Worm (Caenorhabditis elegans): ENCODE results near the gene sdz-20.
"Not testable (repeated sequence)": the region's sequence is repeated elsewhere in the genome, so short reads cannot be mapped to it uniquely, and the experiment has no call there.

sdz-20 gene

DNA sequence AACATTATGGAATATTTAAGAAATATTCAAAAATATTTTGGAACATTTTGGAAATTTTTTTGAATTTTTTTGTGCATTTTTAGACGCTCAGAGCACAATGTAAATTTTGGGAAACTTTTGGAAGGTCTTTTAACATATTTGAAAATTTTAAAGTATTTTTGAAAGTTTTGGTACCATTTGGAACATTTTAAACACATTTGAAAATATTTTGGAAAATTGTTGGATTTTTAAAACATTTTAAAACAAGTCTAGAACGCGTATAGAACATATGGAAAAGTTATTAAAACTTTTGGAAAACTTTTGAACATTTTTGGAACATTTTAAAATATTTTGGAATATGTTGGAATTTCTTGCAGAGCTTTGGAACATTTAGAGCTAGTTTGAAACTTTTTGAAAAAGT, at the start of gene sdz-20:
TSS of gene sdz-20 (plus strand) at position 301 of the 400 bp plus-strand sequence.
- no peak for TF ChIP-seq W03F9.2 (tag; optimal IDR thresholded peaks at IDR 0.05)
- no peak for TF ChIP-seq him-1 (tag; optimal IDR thresholded peaks at IDR 0.05)
- no peak for TF ChIP-seq dao-5 (tag; optimal IDR thresholded peaks at IDR 0.05)

DNA sequence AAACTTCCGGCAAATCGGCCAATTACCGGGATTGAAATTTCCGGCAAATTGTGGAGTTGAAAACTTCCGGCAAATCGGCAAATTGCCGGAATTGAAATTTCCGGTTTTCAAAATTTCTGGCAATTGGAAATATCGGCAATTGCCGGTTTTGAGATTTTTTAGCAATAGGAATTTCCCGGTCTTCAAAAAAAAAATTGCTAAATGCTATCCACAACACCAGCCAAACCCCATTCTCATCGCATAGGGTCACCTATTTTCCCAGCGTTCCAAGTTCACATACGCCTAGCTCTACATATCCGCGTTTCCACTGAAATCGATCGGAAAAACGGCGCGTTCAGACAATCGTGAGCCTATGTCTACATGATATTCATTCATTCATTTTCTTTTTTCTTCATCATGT, 48.4 kb upstream of the sdz-20 start, which contains the start of gene F56A8.8:
TSS of gene F56A8.8 (plus strand) at position 301 of the 400 bp plus-strand sequence.
- TF ChIP-seq W03F9.2 (tag; optimal IDR thresholded peaks at IDR 0.05) (no peak), him-1 (tag; optimal IDR thresholded peaks at IDR 0.05) (no peak), dao-5 (tag; optimal IDR thresholded peaks at IDR 0.05) (no peak)

DNA sequence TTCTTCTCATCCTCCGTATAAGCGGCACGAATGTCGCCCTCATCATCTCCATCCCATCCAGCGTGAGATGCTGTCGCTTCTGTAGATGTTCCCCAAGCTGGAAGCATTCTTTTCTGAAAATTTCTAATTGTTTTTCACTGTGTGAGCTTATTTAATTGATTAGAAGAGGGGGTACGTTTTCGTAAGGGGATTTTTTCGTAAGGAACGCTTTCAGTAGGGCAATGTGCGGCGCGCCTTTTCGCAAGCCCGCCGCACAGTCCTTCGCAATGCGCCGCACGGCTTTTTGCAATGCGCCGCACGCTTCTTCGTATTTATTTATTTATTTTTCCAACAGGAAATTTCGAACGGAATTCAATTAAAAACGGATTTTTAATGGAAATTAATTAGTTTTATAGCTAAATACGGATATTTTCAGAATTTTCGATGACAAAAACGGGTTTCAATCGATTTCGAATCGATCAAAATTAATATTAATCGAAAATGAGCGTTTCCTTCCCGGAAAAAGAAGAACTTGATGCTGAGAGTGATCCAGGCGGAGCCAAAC, 40.8 kb upstream of the sdz-20 start, which contains the start of gene set-25:
TSS of gene set-25 (minus strand) at position 120 of the 544 bp plus-strand sequence.
- not testable (repeated sequence) for TF ChIP-seq him-1, dao-5, W03F9.2 (tag; optimal IDR thresholded peaks at IDR 0.05)

DNA sequence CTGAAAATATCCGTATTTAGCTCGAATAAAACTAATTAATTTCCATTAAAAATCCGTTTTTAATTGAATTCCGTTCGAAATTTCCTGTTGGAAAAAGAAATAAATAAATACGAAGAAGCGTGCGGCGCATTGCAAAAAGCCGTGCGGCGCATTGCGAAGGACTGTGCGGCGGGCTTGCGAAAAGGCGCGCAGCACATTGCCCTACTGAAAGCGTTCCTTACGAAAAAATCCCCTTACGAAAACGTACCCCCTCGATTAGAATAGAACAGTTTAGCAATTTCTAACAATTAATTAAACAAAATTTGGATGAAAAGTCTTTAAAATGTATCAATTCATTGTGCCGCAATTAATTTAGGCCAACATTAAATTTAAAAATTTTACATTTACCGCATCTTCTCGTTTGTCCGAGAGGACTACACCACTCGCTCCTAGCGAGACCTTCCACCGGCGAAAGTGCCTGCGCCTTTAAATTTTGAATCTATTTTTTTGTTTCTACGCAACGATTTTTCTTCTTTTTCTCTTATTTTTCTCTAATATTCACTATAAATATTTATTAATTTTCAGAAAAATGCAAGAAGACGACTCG, 37.5 kb upstream of the sdz-20 start, which contains the start of gene npp-18:
TSS of gene npp-18 (plus strand) at position 565 of the 586 bp plus-strand sequence.
- TF ChIP-seq W03F9.2 (tag; optimal IDR thresholded peaks at IDR 0.05), result peak; percentile 43

DNA sequence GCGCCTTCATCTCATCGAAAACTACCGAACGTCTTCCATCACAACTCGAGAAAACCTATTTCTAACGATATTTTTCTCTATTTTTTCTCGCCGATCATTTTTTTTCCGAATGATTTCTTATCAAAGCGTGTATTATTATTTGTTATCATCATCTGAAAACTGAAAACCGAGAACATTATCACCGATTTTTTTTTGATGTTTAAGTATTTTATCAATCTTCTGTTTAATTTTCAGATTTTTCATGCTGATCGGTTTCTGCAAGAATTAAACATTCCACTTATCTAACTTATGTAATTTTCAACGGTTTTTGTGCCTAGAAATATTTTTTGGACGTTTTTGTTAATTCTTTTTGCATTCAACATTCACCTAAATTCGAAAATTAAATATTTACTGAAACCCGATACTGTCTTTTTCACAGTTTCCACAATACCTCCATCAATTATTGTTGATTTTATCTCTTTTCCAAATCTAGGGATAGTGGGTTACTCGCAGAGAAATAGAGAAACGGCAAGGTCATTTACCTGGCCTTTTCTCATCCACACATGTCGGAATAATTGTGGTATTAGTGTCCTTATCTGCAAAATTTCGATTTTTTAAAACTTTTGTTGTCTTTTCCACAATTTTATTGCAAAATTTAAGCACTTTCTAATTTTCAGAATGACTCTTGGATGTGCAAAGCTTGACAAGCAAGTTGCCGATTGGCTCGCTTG, 35.0 kb upstream of the sdz-20 start, which contains the start of gene pgm-2:
TSS of gene pgm-2 (plus strand) at position 657 of the 710 bp plus-strand sequence.
- TF ChIP-seq dao-5 (tag; optimal IDR thresholded peaks at IDR 0.05), result no peak
- TF ChIP-seq him-1 (tag; optimal IDR thresholded peaks at IDR 0.05), result no peak
- no peak for TF ChIP-seq W03F9.2 (tag; optimal IDR thresholded peaks at IDR 0.05)

DNA sequence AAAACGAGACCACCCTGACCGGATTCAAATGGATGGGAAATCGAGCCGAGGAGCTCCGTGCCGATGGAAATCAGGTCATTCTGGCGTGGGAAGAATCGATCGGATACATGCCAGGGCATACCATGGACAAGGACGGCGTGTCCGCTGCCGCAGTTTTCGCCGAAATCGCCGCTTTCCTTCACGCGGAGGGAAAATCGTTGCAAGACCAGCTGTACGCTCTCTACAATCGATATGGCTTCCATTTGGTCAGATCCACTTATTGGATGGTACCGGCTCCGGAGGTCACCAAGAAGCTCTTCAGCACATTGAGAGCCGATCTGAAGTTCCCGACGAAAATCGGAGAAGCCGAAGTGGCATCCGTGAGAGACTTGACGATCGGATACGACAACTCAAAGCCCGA, 31.9 kb upstream of the sdz-20 start:
- TF ChIP-seq him-1 (tag; optimal IDR thresholded peaks at IDR 0.05), result no peak
- TF ChIP-seq W03F9.2 (tag; optimal IDR thresholded peaks at IDR 0.05), result no peak
- no peak for TF ChIP-seq dao-5 (tag; optimal IDR thresholded peaks at IDR 0.05)

DNA sequence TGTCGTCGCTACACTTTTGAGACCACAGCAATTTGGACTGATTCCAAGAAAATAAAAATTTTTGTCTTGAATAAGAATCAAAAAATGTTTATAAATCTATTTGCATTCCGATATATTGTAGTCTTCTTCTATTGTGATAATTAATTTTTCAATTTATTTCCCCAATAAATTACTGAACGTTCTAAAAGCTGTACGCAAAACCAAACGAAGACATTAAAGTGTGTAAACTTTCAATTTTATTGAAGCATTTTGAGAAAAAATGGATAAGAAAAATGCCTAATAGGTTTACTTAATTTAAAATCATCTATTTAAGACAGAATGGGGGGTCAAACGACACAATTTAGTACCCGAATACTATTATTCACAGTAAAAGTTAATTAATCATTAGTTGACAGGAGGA, 31.3 kb upstream of the sdz-20 start:
- TF ChIP-seq dao-5 (tag; optimal IDR thresholded peaks at IDR 0.05) (no peak), W03F9.2 (tag; optimal IDR thresholded peaks at IDR 0.05) (no peak), him-1 (tag; optimal IDR thresholded peaks at IDR 0.05) (no peak)

DNA sequence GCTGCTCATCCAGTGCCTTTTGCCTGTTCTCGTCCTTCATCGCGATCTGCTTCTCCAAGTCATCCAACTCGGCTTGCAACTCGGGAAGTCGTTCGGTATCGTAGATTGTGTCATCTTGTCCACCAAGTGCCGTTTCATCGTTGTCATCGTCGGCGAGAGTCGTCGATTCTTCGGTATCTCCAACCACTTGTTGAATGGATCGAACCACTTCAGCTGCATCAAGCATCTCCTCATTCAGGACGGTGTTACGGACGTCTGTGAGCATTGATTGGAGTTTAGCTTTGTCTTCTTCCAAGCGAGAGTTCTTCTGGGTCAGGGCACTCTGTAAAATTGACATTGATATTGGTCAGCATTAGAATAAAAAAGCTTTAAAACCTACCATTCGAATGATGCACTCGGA, 28.3 kb upstream of the sdz-20 start:
- TF ChIP-seq dao-5 (tag; optimal IDR thresholded peaks at IDR 0.05) (no peak), him-1 (tag; optimal IDR thresholded peaks at IDR 0.05) (no peak), W03F9.2 (tag; optimal IDR thresholded peaks at IDR 0.05) (no peak)

DNA sequence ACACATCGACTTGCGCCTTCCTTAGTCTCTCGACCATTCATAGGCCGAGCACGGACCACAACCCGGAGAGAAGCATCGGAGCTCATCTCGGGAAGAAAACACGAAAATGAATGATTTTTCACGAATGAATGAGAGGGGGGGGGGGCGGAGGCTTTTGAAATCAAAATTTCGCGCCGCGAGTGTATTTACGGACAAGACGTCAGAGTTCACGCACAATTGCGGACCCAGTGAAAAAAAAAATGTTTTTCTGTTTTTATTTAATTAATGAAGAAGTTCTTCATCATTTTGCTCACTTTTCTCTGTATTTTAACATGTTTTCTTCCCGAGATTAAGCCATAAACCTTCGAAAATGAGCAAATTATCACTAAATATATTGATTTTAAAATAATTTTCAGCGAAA, 26.7 kb upstream of the sdz-20 start, which contains the start of the genes klp-19 and slc-36.1:
TSS of gene klp-19 (minus strand) at position 153 of the 400 bp plus-strand sequence.
TSS of gene slc-36.1 (plus strand) at position 396 of the 400 bp plus-strand sequence.
- TF ChIP-seq him-1 (tag; optimal IDR thresholded peaks at IDR 0.05) (no peak), dao-5 (tag; optimal IDR thresholded peaks at IDR 0.05) (no peak), W03F9.2 (tag; optimal IDR thresholded peaks at IDR 0.05) (peak; percentile 52)

DNA sequence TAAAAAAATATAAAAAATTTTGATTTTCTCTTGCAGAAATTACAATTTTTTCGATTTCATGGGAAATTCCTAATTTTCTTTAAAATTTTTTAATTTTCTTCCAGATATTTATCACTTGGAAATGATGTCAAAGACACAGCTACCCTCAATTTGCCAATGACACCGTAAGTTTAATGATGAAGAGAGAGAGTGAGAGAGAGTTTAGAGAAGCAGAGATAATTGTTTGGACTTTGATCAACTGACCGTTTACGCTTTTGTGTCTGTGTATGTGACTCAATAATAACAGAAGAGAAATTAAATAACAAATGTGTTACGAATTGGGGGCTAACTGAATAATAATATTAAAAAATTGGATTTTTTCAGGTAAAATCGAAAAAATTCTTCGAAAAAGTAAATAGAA, 23.3 kb upstream of the sdz-20 start:
- no peak for TF ChIP-seq dao-5 (tag; optimal IDR thresholded peaks at IDR 0.05)
- no peak for TF ChIP-seq W03F9.2 (tag; optimal IDR thresholded peaks at IDR 0.05)
- TF ChIP-seq him-1 (tag; optimal IDR thresholded peaks at IDR 0.05), result no peak

DNA sequence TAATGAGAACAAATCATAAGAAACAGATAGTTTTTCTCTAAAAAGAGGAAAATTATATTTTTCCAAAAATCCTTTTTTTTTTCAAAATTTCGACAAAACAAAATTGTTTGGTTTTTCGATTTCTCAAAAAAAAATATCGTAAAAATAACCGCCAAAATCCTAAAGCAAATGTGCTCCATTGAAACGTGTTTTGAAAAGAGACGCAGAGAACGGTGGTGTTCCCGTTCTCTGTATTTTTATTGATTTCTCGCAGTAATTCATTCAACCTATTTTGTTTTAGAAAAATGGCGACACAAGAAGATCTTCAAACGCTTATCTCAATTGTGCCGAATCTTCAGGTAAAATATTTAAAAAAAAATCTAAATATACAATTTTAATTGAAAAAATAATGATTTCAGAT, 20.1 kb upstream of the sdz-20 start, which contains the start of gene Y43F4B.10:
TSS of gene Y43F4B.10 (plus strand) at position 281 of the 400 bp plus-strand sequence.
- TF ChIP-seq him-1 (tag; optimal IDR thresholded peaks at IDR 0.05), result no peak
- no peak for TF ChIP-seq W03F9.2 (tag; optimal IDR thresholded peaks at IDR 0.05)
- no peak for TF ChIP-seq dao-5 (tag; optimal IDR thresholded peaks at IDR 0.05)

DNA sequence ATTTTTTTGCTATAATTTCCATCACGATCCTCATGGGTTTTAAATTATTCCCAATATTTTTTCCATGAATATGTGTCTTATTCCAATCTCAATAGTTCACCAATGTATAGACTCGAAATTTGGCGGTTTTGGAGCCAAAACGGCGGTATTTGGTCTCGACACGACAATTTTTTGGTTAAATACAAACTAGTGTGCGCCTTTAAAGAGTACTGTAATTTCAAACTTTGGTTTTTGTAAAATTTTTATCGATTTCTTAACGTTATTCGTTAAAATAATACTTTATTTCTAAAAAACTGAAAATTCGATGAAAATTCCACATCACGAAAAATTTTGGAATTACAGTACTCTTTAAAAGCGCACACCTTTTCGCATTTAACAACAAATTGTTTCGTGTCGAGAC, 19.2 kb upstream of the sdz-20 start:
- TF ChIP-seq dao-5 (tag; optimal IDR thresholded peaks at IDR 0.05) (no peak), W03F9.2 (tag; optimal IDR thresholded peaks at IDR 0.05) (no peak), him-1 (tag; optimal IDR thresholded peaks at IDR 0.05) (no peak)

DNA sequence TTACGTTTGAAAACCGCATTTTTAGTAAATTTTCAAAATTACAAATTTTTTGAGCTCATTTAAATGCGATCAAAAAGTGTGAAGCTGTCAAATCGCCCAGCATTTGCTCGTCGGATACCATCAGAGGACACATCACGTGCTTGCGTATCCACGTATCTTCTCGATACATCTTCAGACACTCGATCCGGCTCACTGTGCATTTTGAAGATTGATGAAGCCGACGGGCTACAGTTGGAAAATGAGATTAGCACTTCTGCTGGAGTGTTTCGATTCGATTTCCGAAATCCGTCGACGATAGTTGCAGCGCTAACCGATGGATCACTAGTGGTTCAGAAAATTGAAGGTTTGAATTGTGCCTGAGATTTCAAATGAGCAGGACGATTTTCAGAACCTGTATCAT, 18.8 kb upstream of the sdz-20 start, which contains the start of gene dph-7:
TSS of gene dph-7 (plus strand) at position 53 of the 400 bp plus-strand sequence.
- TF ChIP-seq W03F9.2 (tag; optimal IDR thresholded peaks at IDR 0.05), result no peak

DNA sequence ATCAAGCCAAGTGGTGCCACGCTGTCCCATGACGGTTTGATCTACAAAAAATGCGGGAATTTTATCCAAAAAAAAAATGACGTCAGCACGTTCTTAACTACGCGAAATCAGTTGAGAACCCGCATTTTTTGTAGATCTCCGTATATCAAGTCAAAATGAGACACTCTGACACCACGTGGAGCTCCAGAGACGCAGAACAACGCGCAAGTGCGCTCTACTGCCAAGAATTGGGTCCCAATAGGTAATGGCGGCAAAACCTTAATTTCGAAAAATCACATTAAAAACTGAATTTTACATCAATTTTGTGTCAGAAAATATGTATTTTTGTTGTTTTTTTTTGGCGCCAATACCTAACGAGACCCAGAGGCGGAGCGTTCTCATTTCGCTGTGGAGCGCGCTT, 16.9 kb upstream of the sdz-20 start:
- TF ChIP-seq him-1 (tag; optimal IDR thresholded peaks at IDR 0.05), result no peak
